Worm (Caenorhabditis elegans): ENCODE data around the gene zip-12.
A peak's percentile ranks its signal among the peaks of the same experiment; 100 is the strongest.

DNA sequence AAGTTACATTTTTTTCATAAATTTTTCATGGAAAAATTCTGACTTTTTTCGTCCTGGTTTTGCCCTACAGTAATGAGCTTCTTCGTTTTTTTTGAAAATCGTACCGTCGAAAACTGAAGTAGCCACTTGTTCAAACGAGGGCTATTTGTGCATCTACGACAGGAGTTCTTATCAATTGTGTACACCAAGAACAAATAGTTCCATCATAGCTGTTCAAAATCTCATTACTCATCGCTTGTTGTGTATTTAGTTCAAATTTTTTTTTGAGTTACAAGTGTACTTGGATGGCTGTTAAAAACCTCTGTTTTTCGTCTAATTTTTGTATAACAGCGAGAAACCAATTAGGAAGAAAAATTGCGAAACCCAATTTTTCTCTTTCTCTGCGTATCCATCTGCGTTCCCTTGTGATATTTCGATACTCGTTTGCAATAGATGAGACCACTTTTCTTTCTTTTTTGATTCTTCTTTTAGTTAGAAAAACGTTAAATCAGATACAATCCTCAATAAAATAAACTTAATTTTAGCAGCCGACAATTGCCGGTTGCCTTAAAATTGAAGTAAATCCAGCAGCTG, 22.8 kb upstream of the zip-12 start:
- TF ChIP-seq snpc-4 (GFP tag; optimal IDR thresholded peaks at IDR 0.05), result no peak
- peak in 1 of 4 experiments; percentile 13 for TF ChIP-seq snpc-4 (tag; optimal IDR thresholded peaks at IDR 0.05)
- TF ChIP-seq nhr-90 (tag; optimal IDR thresholded peaks at IDR 0.05), result no peak
- no peak for TF ChIP-seq efl-1 (GFP tag; optimal IDR thresholded peaks at IDR 0.05)
- no peak for TF ChIP-seq attf-6 (GFP tag; IDR thresholded peaks at IDR 0.05)
- no peak for TF ChIP-seq unc-62 (GFP tag; optimal IDR thresholded peaks at IDR 0.05)
- no peak for TF ChIP-seq dpl-1 (GFP tag; optimal IDR thresholded peaks at IDR 0.05)
- no peak for TF ChIP-seq snpc-1.1 (tag; optimal IDR thresholded peaks at IDR 0.05; ENCODE audit: insufficient read depth)
- no peak for TF ChIP-seq ceh-79 (tag; optimal IDR thresholded peaks at IDR 0.05)
- TF ChIP-seq xnd-1 (tag; optimal IDR thresholded peaks at IDR 0.05), result no peak
- TF ChIP-seq nhr-27 (tag; optimal IDR thresholded peaks at IDR 0.05), result no peak
- no peak for TF ChIP-seq zfh-2 (GFP tag; conservative IDR thresholded peaks at IDR 0.05)
- no peak for TF ChIP-seq ama-1 (optimal IDR thresholded peaks at IDR 0.05)
- TF ChIP-seq ama-1 (GFP tag; optimal IDR thresholded peaks at IDR 0.05), result no peak
- no peak for TF ChIP-seq snpc-3.4 (tag; optimal IDR thresholded peaks at IDR 0.05)
